Worm (Caenorhabditis elegans): Measurements from ENCODE around the gene Y39B6A.10.

DNA sequence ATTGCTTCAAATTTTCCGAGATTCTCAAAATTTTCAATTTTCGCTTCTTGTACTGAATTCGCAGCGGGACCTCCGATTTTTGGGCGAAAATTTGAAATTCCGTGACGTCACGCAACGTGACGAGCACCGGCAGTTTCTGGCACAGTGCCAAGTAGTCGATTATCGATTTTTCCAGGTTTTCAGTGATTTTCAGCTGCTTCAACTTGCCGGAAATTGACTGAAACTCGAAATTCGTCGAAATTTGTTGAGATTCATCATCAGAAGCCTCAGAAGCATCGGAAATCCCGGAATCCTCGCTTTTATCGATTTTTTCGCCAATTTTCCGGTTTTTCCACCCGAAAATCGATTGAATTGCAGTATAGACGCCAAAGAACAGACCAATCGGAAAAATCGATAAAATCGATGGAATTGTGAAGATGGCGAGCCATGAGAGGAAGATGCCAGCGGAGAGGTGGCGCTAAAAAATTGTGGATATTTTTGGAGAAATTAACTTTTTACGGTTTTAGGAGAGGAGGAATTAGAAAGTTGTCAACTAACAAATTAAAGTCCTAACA lies 1.5 kb downstream of the Y39B6A.10 start:
- TF ChIP-seq snpc-4 (tag; optimal IDR thresholded peaks at IDR 0.05) (no peak), mep-1 (tag; optimal IDR thresholded peaks at IDR 0.05) (no peak), ces-1 (GFP tag; optimal IDR thresholded peaks at IDR 0.05) (no peak), pha-4 (tag; optimal IDR thresholded peaks at IDR 0.05) (no peak), unc-62 (GFP tag; optimal IDR thresholded peaks at IDR 0.05) (no peak), ztf-11 (tag; optimal IDR thresholded peaks at IDR 0.05) (no peak), nhr-237 (tag; optimal IDR thresholded peaks at IDR 0.05) (no peak)

Data from whole organism, mixed stage, embryonic.